Worm (Caenorhabditis elegans) whole organism, L1 larva: ENCODE data around the gene fbxa-79.

ENCODE experiments used
- alr-1 ChIP-seq: fragments of 200-800 bp; sonication (Bioruptor generic); optimal IDR thresholded peaks from 2 replicates; lab custom pipeline; 2018; ENCODE audit warnings: borderline replicate concordance, mild to moderate bottlenecking, missing genetic modification characterization, missing compliant biosample characterization
- ama-1 ChIP-seq: fragments of 150-350 bp; optimal IDR thresholded peaks from 2 replicates; lab custom pipeline; 2014
- dpl-1 ChIP-seq, 3 experiments: fragments of 150-350 bp in 2 of 3; sonication (generic microtip) in 1 of 3; optimal IDR thresholded peaks; 2 replicates each; lab custom pipeline; 2014 to 2017; ENCODE audit warnings: missing biosample characterization in 3 of 3, missing genetic modification characterization in 3 of 3, missing genetic modification reagents in 3 of 3
- elt-2 ChIP-seq: sonication (generic microtip); optimal IDR thresholded peaks from 2 replicates; lab custom pipeline; 2016; ENCODE audit warnings: missing genetic modification characterization, mild to moderate bottlenecking, inconsistent platforms, missing compliant biosample characterization, missing genetic modification reagents
- lin-13 ChIP-seq: fragments of 150-350 bp; optimal IDR thresholded peaks from 2 replicates; lab custom pipeline; 2014; ENCODE audit warnings: missing biosample characterization, missing genetic modification reagents, missing genetic modification characterization
- nhr-12 ChIP-seq: sonication (generic microtip); optimal IDR thresholded peaks from 2 replicates; lab custom pipeline; 2017; ENCODE audit warnings: missing biosample characterization, missing genetic modification characterization
- nhr-28 ChIP-seq: fragments of 150-350 bp; optimal IDR thresholded peaks from 2 replicates; lab custom pipeline; 2014; ENCODE audit warnings: missing biosample characterization, missing genetic modification characterization
- nhr-90 ChIP-seq: sonication (generic microtip); optimal IDR thresholded peaks from 2 replicates; lab custom pipeline; 2016; ENCODE audit warnings: mild to moderate bottlenecking, missing genetic modification characterization, missing compliant biosample characterization; ENCODE audit not compliant: poor library complexity
- snu-23 ChIP-seq: sonication (generic microtip); optimal IDR thresholded peaks from 2 replicates; lab custom pipeline; 2016; ENCODE audit warnings: missing genetic modification characterization, missing compliant biosample characterization
- sox-4 ChIP-seq: sonication (generic microtip); optimal IDR thresholded peaks from 2 replicates; lab custom pipeline; 2016; ENCODE audit warnings: missing genetic modification characterization, missing compliant biosample characterization
- tlp-1 ChIP-seq: fragments of 150-350 bp; optimal IDR thresholded peaks from 2 replicates; lab custom pipeline; 2014; ENCODE audit warnings: missing biosample characterization, missing genetic modification characterization
- zag-1 ChIP-seq: fragments of 150-350 bp; optimal IDR thresholded peaks from 2 replicates; lab custom pipeline; 2014; ENCODE audit warnings: missing biosample characterization, missing genetic modification characterization
- ztf-11 ChIP-seq, 2 experiments: sonication (generic microtip); optimal IDR thresholded peaks; 2 replicates each; lab custom pipeline; 2016 to 2017; ENCODE audit warnings: missing genetic modification characterization in 2 of 2, missing biosample characterization in 1 of 2, missing compliant biosample characterization in 1 of 2

DNA sequence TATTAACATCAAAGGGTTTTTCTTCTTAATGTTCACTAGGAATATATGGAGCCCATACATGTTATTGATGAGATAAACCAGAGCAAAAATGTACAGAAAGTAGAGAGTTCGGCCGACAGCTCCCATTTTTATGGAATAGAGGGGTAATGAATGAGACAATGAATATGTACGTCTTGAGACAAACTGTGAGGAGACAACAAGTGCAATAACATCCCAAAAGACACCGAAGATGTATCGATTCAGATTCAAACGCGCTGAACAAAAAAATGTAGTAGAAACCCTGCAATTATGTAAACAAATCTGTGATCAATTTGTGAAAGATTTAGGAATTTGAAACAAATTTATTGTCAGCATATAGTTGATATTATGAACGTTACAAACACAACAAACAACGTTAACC lies 38.9 kb upstream of the fbxa-79 start:
- no peak for TF ChIP-seq tlp-1 (tag; lab: Kevin White, UChicago)
- no peak for TF ChIP-seq nhr-28
- TF ChIP-seq nhr-12 (tag; lab: Kevin White, UChicago), result no peak
- no peak for TF ChIP-seq lin-13
- TF ChIP-seq sox-4 (tag; lab: Kevin White, UChicago), result no peak
- TF ChIP-seq elt-2 (tag; lab: Kevin White, UChicago), result no peak
- no peak for TF ChIP-seq alr-1
- TF ChIP-seq nhr-90, result no peak
- TF ChIP-seq ztf-11 (tag; optimal IDR thresholded peaks at IDR 0.05; lab: Kevin White, UChicago), result no peak
- TF ChIP-seq snu-23 (GFP tag; lab: Kevin White, UChicago), result no peak
- TF ChIP-seq ama-1 (lab: Kevin White, UChicago), result no peak
- no peak for TF ChIP-seq zag-1 (tag; lab: Kevin White, UChicago)
- TF ChIP-seq dpl-1 (GFP tag; optimal IDR thresholded peaks at IDR 0.05; lab: Kevin White, UChicago), result no peak
